Fruit fly (Drosophila melanogaster): ENCODE measurements around the gene ppk19.

ppk19 gene

dm6 chr3R:29705789-29706303, 33.6 kb downstream of the ppk19 start:
- TF ChIP-seq CG34406 (GFP tag; optimal IDR thresholded peaks at IDR 0.05) (no peak), dsx (GFP tag; optimal IDR thresholded peaks at IDR 0.05; ENCODE audit: poor library complexity, severe bottlenecking) (no peak), salr (GFP tag; optimal IDR thresholded peaks at IDR 0.05) (no peak)

- TF ChIP-seq Eip78C (GFP tag), result no peak
- TF ChIP-seq CG10631 (GFP tag; optimal IDR thresholded peaks at IDR 0.05), result no peak
- TF ChIP-seq ss (GFP tag; optimal IDR thresholded peaks at IDR 0.05), result no peak
- no peak for TF ChIP-seq Hr38 (GFP tag; optimal IDR thresholded peaks at IDR 0.05)
- TF ChIP-seq cyc (GFP tag; optimal IDR thresholded peaks at IDR 0.05), result no peak
- TF ChIP-seq CG8319 (GFP tag; optimal IDR thresholded peaks at IDR 0.05), result no peak
- no peak for TF ChIP-seq CG6854 (GFP tag; optimal IDR thresholded peaks at IDR 0.05)
- TF ChIP-seq CG4318 (GFP tag; optimal IDR thresholded peaks at IDR 0.05), result no peak
- no peak for TF ChIP-seq dac (GFP tag; optimal IDR thresholded peaks at IDR 0.05)
- TF ChIP-seq CG9139 (GFP tag; optimal IDR thresholded peaks at IDR 0.05), result no peak
- TF ChIP-seq Met (GFP tag; optimal IDR thresholded peaks at IDR 0.05), result no peak
- TF ChIP-seq Hr4 (GFP tag; optimal IDR thresholded peaks at IDR 0.05), result no peak
- TF ChIP-seq Sox102F (GFP tag; optimal IDR thresholded peaks at IDR 0.05), result no peak
- no peak for TF ChIP-seq CG1621 (tag; optimal IDR thresholded peaks at IDR 0.05)
- TF ChIP-seq Gug (GFP tag; IDR thresholded peaks at IDR 0.05), result no peak
- no peak for TF ChIP-seq CG6808 (GFP tag; optimal IDR thresholded peaks at IDR 0.05)
- TF ChIP-seq CG8632 (GFP tag; optimal IDR thresholded peaks at IDR 0.05), result no peak
These were observed 35.0 kb downstream of the ppk19 start for dm6 chr3R:29707258-29707657.

- TF ChIP-seq Sox14 (GFP tag; optimal IDR thresholded peaks at IDR 0.05), result peak; percentile 55
- no peak for TF ChIP-seq CG3919 (GFP tag; optimal IDR thresholded peaks at IDR 0.05)
- peak; percentile 4 for TF ChIP-seq svp (GFP tag)
These were observed 36.1 kb downstream of the ppk19 start for dm6 chr3R:29708322-29708721.

dm6 chr3R:29711434-29711833, 39.2 kb downstream of the ppk19 start:
- TF ChIP-seq Eip78C (GFP tag) (peak; percentile 13), Hr38 (GFP tag; optimal IDR thresholded peaks at IDR 0.05) (no peak)

- TF ChIP-seq salr (GFP tag; optimal IDR thresholded peaks at IDR 0.05) (no peak), CG31627 (GFP tag; optimal IDR thresholded peaks at IDR 0.05) (no peak), CG9139 (GFP tag; optimal IDR thresholded peaks at IDR 0.05) (no peak), CG7368 (GFP tag; optimal IDR thresholded peaks at IDR 0.05) (no peak), pdm3 (GFP tag; optimal IDR thresholded peaks at IDR 0.05) (no peak), dsx (GFP tag; optimal IDR thresholded peaks at IDR 0.05; ENCODE audit: poor library complexity, severe bottlenecking) (no peak), net (GFP tag; optimal IDR thresholded peaks at IDR 0.05) (no peak)
These were observed 42.1 kb downstream of the ppk19 start, which contains the start of gene Obp99d for dm6 chr3R:29714314-29714713. TSS of gene Obp99d (plus strand) at chr3R:29714505.

dm6 chr3R:29715277-29715676, 43.0 kb downstream of the ppk19 start, which contains the start of gene Dup99B:
TSS of gene Dup99B (minus strand) at chr3R:29715377.
- TF ChIP-seq CG16779 (tag; optimal IDR thresholded peaks at IDR 0.05) (no peak), OdsH (GFP tag; optimal IDR thresholded peaks at IDR 0.05) (no peak), CG4318 (GFP tag; optimal IDR thresholded peaks at IDR 0.05) (no peak), vri (GFP tag; optimal IDR thresholded peaks at IDR 0.05) (no peak), Sox14 (GFP tag; optimal IDR thresholded peaks at IDR 0.05) (no peak), CG8632 (GFP tag; optimal IDR thresholded peaks at IDR 0.05) (no peak), Eip93F (GFP tag; optimal IDR thresholded peaks at IDR 0.05) (no peak), CG15336 (GFP tag; IDR thresholded peaks at IDR 0.05) (no peak)
